Fruit fly (Drosophila melanogaster) whole organism, embryonic: Measurements from ENCODE around the gene Fur2.
A peak's percentile ranks its signal among the peaks of the same experiment; 100 is the strongest.

Source experiments
- CG10366 ChIP-seq: fragments of 200-800 bp; sonication (Bioruptor generic); IDR thresholded peaks from 2 replicates; pipeline ENCODE4 v1.3.6; 2022; ENCODE audit warnings: missing biosample characterization, missing genetic modification characterization
- CG11504 ChIP-seq: fragments of 200-800 bp; sonication (Bioruptor generic); optimal IDR thresholded peaks from 3 replicates; lab custom pipeline; 2019; ENCODE audit warnings: missing biosample characterization, mild to moderate bottlenecking, missing genetic modification characterization, moderate library complexity
- CG13123 ChIP-seq: fragments of 200-800 bp; sonication (Bioruptor generic); optimal IDR thresholded peaks from 2 replicates; lab custom pipeline; 2016; ENCODE audit warnings: missing biosample characterization, missing genetic modification characterization
- CG14050 ChIP-seq: fragments of 200-800 bp; sonication (Bioruptor generic); IDR thresholded peaks from 3 replicates; pipeline ENCODE4 v1.3.6; 2022; ENCODE audit warnings: missing biosample characterization, missing genetic modification characterization
- CG15269 ChIP-seq: fragments of 200-800 bp; sonication (Bioruptor generic); optimal IDR thresholded peaks from 2 replicates; lab custom pipeline; 2018; ENCODE audit warnings: missing biosample characterization, mild to moderate bottlenecking, missing genetic modification characterization, moderate library complexity
- CG18619 ChIP-seq: fragments of 200-800 bp; sonication (Bioruptor generic); optimal IDR thresholded peaks from 3 replicates; lab custom pipeline; 2017; ENCODE audit warnings: missing biosample characterization, mild to moderate bottlenecking, missing genetic modification characterization
- CG34376 ChIP-seq: fragments of 200-800 bp; sonication (Bioruptor generic); optimal IDR thresholded peaks from 2 replicates; lab custom pipeline; 2018; ENCODE audit warnings: missing biosample characterization, mild to moderate bottlenecking, missing genetic modification characterization
- CG43689 ChIP-seq: fragments of 200-800 bp; sonication (Bioruptor generic); IDR thresholded peaks from 2 replicates; pipeline ENCODE4 v1.3.6; 2022; ENCODE audit warnings: missing biosample characterization, missing genetic modification characterization
- CG4404 ChIP-seq: fragments of 200-800 bp; sonication (Bioruptor generic); IDR thresholded peaks from 2 replicates; pipeline ENCODE4 v1.3.6; 2022; ENCODE audit warnings: missing biosample characterization, missing genetic modification characterization
- CG4707 ChIP-seq: fragments of 200-800 bp; sonication (Bioruptor generic); optimal IDR thresholded peaks from 2 replicates; lab custom pipeline; 2018; ENCODE audit warnings: missing biosample characterization, mild to moderate bottlenecking, missing genetic modification characterization, moderate library complexity
- CG7556 ChIP-seq: fragments of 200-800 bp; sonication (Bioruptor generic); optimal IDR thresholded peaks from 2 replicates; lab custom pipeline; 2017; ENCODE audit warnings: missing biosample characterization, mild to moderate bottlenecking, missing genetic modification characterization
- CG7928 ChIP-seq: fragments of 200-800 bp; sonication (Bioruptor generic); optimal IDR thresholded peaks from 2 replicates; lab custom pipeline; 2017; ENCODE audit warnings: missing biosample characterization, mild to moderate bottlenecking, missing genetic modification characterization
- CG8281 ChIP-seq: fragments of 200-800 bp; sonication (Bioruptor generic); optimal IDR thresholded peaks from 2 replicates; lab custom pipeline; 2018; ENCODE audit warnings: missing biosample characterization, mild to moderate bottlenecking, missing genetic modification characterization, moderate library complexity
- Dad ChIP-seq: fragments of 200-800 bp; sonication (Bioruptor generic); optimal IDR thresholded peaks from 3 replicates; lab custom pipeline; 2016; ENCODE audit warnings: missing biosample characterization, missing genetic modification characterization
- Doc3 ChIP-seq: fragments of 200-800 bp; sonication (Bioruptor generic); IDR thresholded peaks from 3 replicates; pipeline ENCODE4 v1.3.6; 2022; ENCODE audit warnings: missing biosample characterization, missing genetic modification characterization; ENCODE audit not compliant: partially characterized antibody
- H2.0 ChIP-seq: fragments of 200-800 bp; sonication (Bioruptor generic); IDR thresholded peaks from 2 replicates; pipeline ENCODE4 v1.3.6; 2022; ENCODE audit warnings: missing biosample characterization, missing genetic modification characterization
- HLH3B ChIP-seq: fragments of 200-800 bp; sonication (Bioruptor generic); IDR thresholded peaks from 2 replicates; pipeline ENCODE4 v1.3.6; 2022; ENCODE audit warnings: missing biosample characterization, missing genetic modification characterization
- HmgD ChIP-seq: fragments of 200-800 bp; sonication (Bioruptor generic); optimal IDR thresholded peaks from 3 replicates; lab custom pipeline; 2016; ENCODE audit warnings: missing biosample characterization, missing genetic modification characterization
- Hsf ChIP-seq: fragments of 200-800 bp; sonication (Bioruptor generic); optimal IDR thresholded peaks from 3 replicates; lab custom pipeline; 2016; ENCODE audit warnings: missing biosample characterization, missing genetic modification characterization
- bcd ChIP-seq: fragments of 200-800 bp; sonication (Bioruptor generic); optimal IDR thresholded peaks from 2 replicates; lab custom pipeline; 2017; ENCODE audit warnings: missing biosample characterization, mild to moderate bottlenecking, missing genetic modification characterization
- bsh ChIP-seq, 2 experiments: fragments of 200-800 bp; sonication (Bioruptor generic); optimal IDR thresholded peaks; 2 replicates each; lab custom pipeline; 2017 to 2018; ENCODE audit warnings: mild to moderate bottlenecking in 2 of 2, missing biosample characterization in 2 of 2, missing genetic modification characterization in 2 of 2, moderate library complexity in 1 of 2
- btn ChIP-seq: fragments of 200-800 bp; sonication (Bioruptor generic); optimal IDR thresholded peaks from 2 replicates; lab custom pipeline; 2016; ENCODE audit warnings: missing biosample characterization, missing genetic modification characterization
- caup ChIP-seq: fragments of 200-800 bp; sonication (Bioruptor generic); optimal IDR thresholded peaks from 3 replicates; lab custom pipeline; 2017; ENCODE audit warnings: missing biosample characterization, mild to moderate bottlenecking, missing genetic modification characterization, moderate library complexity; ENCODE audit not compliant: severe bottlenecking
- chif ChIP-seq, 2 experiments: fragments of 200-800 bp; sonication (Bioruptor generic); optimal IDR thresholded peaks; 3 replicates each; lab custom pipeline; 2016; ENCODE audit warnings: missing biosample characterization in 2 of 2, missing genetic modification characterization in 2 of 2
- chn ChIP-seq: fragments of 200-800 bp; sonication (Bioruptor generic); optimal IDR thresholded peaks from 2 replicates; lab custom pipeline; 2016; ENCODE audit warnings: missing biosample characterization, missing genetic modification characterization
- dpn ChIP-seq, 2 experiments: fragments of 200-800 bp; sonication (Bioruptor generic); optimal IDR thresholded peaks; 3 replicates each; lab custom pipeline; 2016; ENCODE audit warnings: missing biosample characterization in 2 of 2, missing genetic modification characterization in 2 of 2
- esg ChIP-seq: fragments of 200-800 bp; sonication (Bioruptor generic); conservative IDR thresholded peaks from 2 replicates; pipeline ENCODE4 v1.3.6; 2022; ENCODE audit warnings: missing biosample characterization, missing genetic modification characterization
- fd64A ChIP-seq: fragments of 200-800 bp; sonication (Bioruptor generic); optimal IDR thresholded peaks from 3 replicates; lab custom pipeline; 2018; ENCODE audit warnings: missing biosample characterization, mild to moderate bottlenecking, missing genetic modification characterization
- fd96Cb ChIP-seq: fragments of 200-800 bp; sonication (Bioruptor generic); optimal IDR thresholded peaks from 2 replicates; lab custom pipeline; 2018; ENCODE audit warnings: missing biosample characterization, mild to moderate bottlenecking, missing genetic modification characterization, moderate library complexity
- kni ChIP-seq: fragments of 200-800 bp; sonication (Bioruptor generic); optimal IDR thresholded peaks from 3 replicates; lab custom pipeline; 2017; ENCODE audit warnings: mild to moderate bottlenecking, missing biosample characterization, missing genetic modification reagents, missing genetic modification characterization
- lbe ChIP-seq: fragments of 200-800 bp; sonication (Bioruptor generic); optimal IDR thresholded peaks from 2 replicates; lab custom pipeline; 2016; ENCODE audit warnings: missing biosample characterization, mild to moderate bottlenecking, missing genetic modification characterization
- lola ChIP-seq, 3 experiments: fragments of >200 bp in 2 of 3; fragments of 200-800 bp in 1 of 3; sonication (Bioruptor generic) in 1 of 3; optimal IDR thresholded peaks; 2 replicates each; lab custom pipeline; 2017 to 2019; ENCODE audit warnings: missing biosample characterization in 3 of 3, missing genetic modification characterization in 3 of 3, mild to moderate bottlenecking in 1 of 3, moderate library complexity in 1 of 3
- mam ChIP-seq: fragments of 200-800 bp; sonication (Bioruptor generic); optimal IDR thresholded peaks from 3 replicates; lab custom pipeline; 2016; ENCODE audit warnings: missing biosample characterization, missing genetic modification characterization
- otp ChIP-seq: fragments of 200-800 bp; sonication (Bioruptor generic); IDR thresholded peaks from 3 replicates; pipeline ENCODE4, ENCODE4 v1.3.6; 2022; ENCODE audit warnings: missing biosample characterization, missing genetic modification characterization
- pfk ChIP-seq: fragments of 200-800 bp; sonication (Bioruptor generic); optimal IDR thresholded peaks from 2 replicates; lab custom pipeline; 2018; ENCODE audit warnings: missing biosample characterization, mild to moderate bottlenecking, missing genetic modification characterization, moderate library complexity
- psq ChIP-seq: fragments of 200-800 bp; sonication (Bioruptor generic); optimal IDR thresholded peaks from 2 replicates; lab custom pipeline; 2017; ENCODE audit warnings: missing biosample characterization, missing genetic modification characterization
- ranshi ChIP-seq: fragments of 200-800 bp; sonication (Bioruptor generic); IDR thresholded peaks from 2 replicates; pipeline ENCODE4 v1.3.6; 2022; ENCODE audit warnings: missing biosample characterization, missing genetic modification characterization
- rib ChIP-seq: fragments of 200-800 bp; sonication (Bioruptor generic); IDR thresholded peaks from 2 replicates; pipeline ENCODE4 v1.3.6; 2022; ENCODE audit warnings: missing biosample characterization, missing genetic modification characterization
- run ChIP-seq: fragments of 200-800 bp; sonication (Bioruptor generic); optimal IDR thresholded peaks from 3 replicates; lab custom pipeline; 2018; ENCODE audit warnings: missing biosample characterization, mild to moderate bottlenecking, missing genetic modification characterization
- schlank ChIP-seq: fragments of 200-800 bp; sonication (Bioruptor generic); optimal IDR thresholded peaks from 2 replicates; lab custom pipeline; 2018; ENCODE audit warnings: missing biosample characterization, mild to moderate bottlenecking, missing genetic modification characterization
- sd ChIP-seq: fragments of 200-800 bp; sonication (Bioruptor generic); optimal IDR thresholded peaks from 3 replicates; lab custom pipeline; 2018; ENCODE audit warnings: missing biosample characterization, mild to moderate bottlenecking, missing genetic modification characterization, moderate library complexity
- stc ChIP-seq: fragments of 200-800 bp; sonication (Bioruptor generic); IDR thresholded peaks from 2 replicates; pipeline ENCODE4 v1.3.6; 2022; ENCODE audit warnings: missing biosample characterization, missing genetic modification characterization
- tin ChIP-seq: fragments of 200-800 bp; sonication (Bioruptor generic); optimal IDR thresholded peaks from 3 replicates; lab custom pipeline; 2016; ENCODE audit warnings: missing biosample characterization, missing genetic modification characterization
- tll ChIP-seq, 2 experiments: fragments of 200-800 bp in 1 of 2; fragments of >200 bp in 1 of 2; sonication (Bioruptor generic) in 1 of 2; optimal IDR thresholded peaks; 2 replicates each; lab custom pipeline; 2017 to 2019; ENCODE audit warnings: missing biosample characterization in 2 of 2, missing genetic modification characterization in 2 of 2, mild to moderate bottlenecking in 1 of 2, moderate library complexity in 1 of 2
- usp ChIP-seq: fragments of >200 bp; optimal IDR thresholded peaks from 2 replicates; lab custom pipeline; 2017; ENCODE audit warnings: missing biosample characterization, missing genetic modification characterization
- z ChIP-seq: fragments of 200-800 bp; sonication (Bioruptor generic); IDR thresholded peaks from 3 replicates; pipeline ENCODE4 v1.3.6; 2022; ENCODE audit warnings: missing biosample characterization, missing genetic modification characterization
- zen2 ChIP-seq: fragments of 200-800 bp; sonication (Bioruptor generic); IDR thresholded peaks from 3 replicates; pipeline ENCODE4 v1.3.6; 2022; ENCODE audit warnings: missing biosample characterization, missing genetic modification characterization; ENCODE audit not compliant: partially characterized antibody
- zfh2 ChIP-seq: fragments of 200-800 bp; sonication (Bioruptor generic); optimal IDR thresholded peaks from 2 replicates; lab custom pipeline; 2016; ENCODE audit warnings: missing biosample characterization, missing genetic modification characterization

Gene Fur2

DNA sequence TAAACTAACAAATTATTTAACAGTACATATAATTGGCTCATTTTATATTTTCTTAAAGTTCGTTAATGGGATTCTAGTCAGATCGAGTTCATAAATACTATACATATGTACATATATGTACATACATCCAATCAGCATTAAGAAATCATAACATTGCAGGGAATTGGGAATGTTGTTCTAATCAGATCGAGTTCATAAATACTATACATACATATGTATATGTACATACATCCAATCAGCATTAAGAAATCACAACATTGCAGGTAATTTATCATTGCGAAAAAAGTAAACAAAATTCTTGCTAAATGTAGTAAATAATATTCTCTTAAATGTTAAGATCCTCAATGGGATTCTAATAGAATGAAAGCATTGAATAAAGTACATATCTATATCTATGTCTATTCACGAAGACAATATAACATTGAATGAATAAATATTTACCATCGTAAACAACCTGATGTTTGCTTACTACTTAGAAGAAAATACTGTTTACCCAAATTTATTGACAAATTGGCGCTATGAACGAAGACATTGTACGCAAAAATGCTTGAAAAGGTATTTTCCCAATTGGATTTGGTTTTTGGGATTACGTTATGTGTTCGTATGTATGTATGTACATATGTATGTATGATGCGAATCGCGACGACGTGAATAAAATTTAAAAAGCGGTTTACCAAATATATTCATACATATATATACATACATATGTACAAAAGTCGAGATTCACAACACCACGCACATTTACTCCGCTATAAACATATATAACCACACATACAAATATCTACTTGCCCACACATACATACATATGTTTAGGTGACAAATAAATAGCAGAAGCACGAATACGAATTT is 11.0 kb downstream of the Fur2 start (continued):
- no peak for TF ChIP-seq zen2 (GFP tag; lab: Robert Waterston, UW)
- no peak for TF ChIP-seq CG11504 (tag; lab: Kevin White, UChicago)
- TF ChIP-seq CG43689, result no peak
- TF ChIP-seq zfh2 (GFP tag; lab: Kevin White, UChicago), result no peak
- peak; percentile 70 for TF ChIP-seq rib (GFP tag; lab: Robert Waterston, UW)
- TF ChIP-seq stc (GFP tag; lab: Robert Waterston, UW), result peak; percentile 71; the same call in 1 of the 2 replicates
- TF ChIP-seq esg (GFP tag; lab: Robert Waterston, UW), result no peak
- peak; percentile 92 for TF ChIP-seq caup (GFP tag; lab: Kevin White, UChicago)
- no peak for TF ChIP-seq chn (GFP tag; lab: Kevin White, UChicago)
- TF ChIP-seq kni (GFP tag; lab: Kevin White, UChicago), result peak; percentile 73
- TF ChIP-seq CG7556, result peak; percentile 70
- TF ChIP-seq lbe, result no peak
- TF ChIP-seq pfk (GFP tag; lab: Kevin White, UChicago), result peak; percentile 73
- peak; percentile 28 to 60 for TF ChIP-seq dpn (GFP tag; optimal IDR thresholded peaks at IDR 0.05; lab: Kevin White, UChicago)
- peak in 1 of 3 experiments; percentile 71 for TF ChIP-seq lola (GFP tag; optimal IDR thresholded peaks at IDR 0.05; lab: Kevin White, UChicago)
- TF ChIP-seq CG4404 (GFP tag; lab: Robert Waterston, UW), result no peak
- peak; percentile 91 for TF ChIP-seq CG34376 (GFP tag; lab: Kevin White, UChicago)
- TF ChIP-seq CG18619 (GFP tag; lab: Kevin White, UChicago), result no peak
- no peak; the same call in 1 of the 2 replicates for TF ChIP-seq CG10366 (GFP tag; lab: Robert Waterston, UW)
- peak; percentile 85 for TF ChIP-seq otp (GFP tag; lab: Robert Waterston, UW)
- TF ChIP-seq CG8281 (tag; lab: Kevin White, UChicago), result peak; percentile 82
- TF ChIP-seq btn (GFP tag; lab: Kevin White, UChicago), result peak; percentile 10
- TF ChIP-seq tin, result no peak
- no peak for TF ChIP-seq bcd (GFP tag; lab: Kevin White, UChicago)
- TF ChIP-seq usp (GFP tag; lab: Kevin White, UChicago), result no peak
- TF ChIP-seq CG7928 (GFP tag; lab: Kevin White, UChicago), result peak; percentile 64
- TF ChIP-seq CG13123 (GFP tag; lab: Kevin White, UChicago), result peak; percentile 75
- TF ChIP-seq CG14050 (GFP tag; lab: Robert Waterston, UW), result peak; percentile 16; the same call in 1 of the 3 replicates
- TF ChIP-seq Hsf (GFP tag; lab: Kevin White, UChicago), result peak; percentile 58
- peak; percentile 87 for TF ChIP-seq fd64A (GFP tag; lab: Kevin White, UChicago)
- TF ChIP-seq mam (GFP tag; lab: Kevin White, UChicago), result peak; percentile 61
- peak; percentile 94 for TF ChIP-seq schlank
- TF ChIP-seq ranshi, result peak; percentile 69; the same call in 1 of the 2 replicates
- peak; percentile 56 for TF ChIP-seq fd96Cb (tag; lab: Kevin White, UChicago)
- TF ChIP-seq chif (GFP tag; optimal IDR thresholded peaks at IDR 0.05; lab: Kevin White, UChicago), result peak; percentile 3 to 62
- TF ChIP-seq z (GFP tag; lab: Robert Waterston, UW), result no peak
- TF ChIP-seq CG15269, result peak; percentile 84
- peak; percentile 29 for TF ChIP-seq psq (GFP tag; lab: Kevin White, UChicago)
- peak; percentile 58; the same call in 1 of the 2 replicates for TF ChIP-seq HLH3B (GFP tag; lab: Robert Waterston, UW)
- no peak for TF ChIP-seq H2.0
- TF ChIP-seq HmgD, result no peak
- TF ChIP-seq sd (tag; lab: Kevin White, UChicago), result peak; percentile 81
- peak; percentile 71 for TF ChIP-seq CG4707
- TF ChIP-seq Dad, result no peak
- no peak for TF ChIP-seq tll (GFP tag; optimal IDR thresholded peaks at IDR 0.05; lab: Kevin White, UChicago)
- TF ChIP-seq run (tag; lab: Kevin White, UChicago), result no peak
- no peak for TF ChIP-seq Doc3 (GFP tag; lab: Robert Waterston, UW)
- peak in 1 of 2 experiments; percentile 80 for TF ChIP-seq bsh (GFP tag; optimal IDR thresholded peaks at IDR 0.05; lab: Kevin White, UChicago)
